Fruit fly (Drosophila melanogaster): Measurements from ENCODE around the gene mAChR-B.

dm6 chr3R:8120338-8120662 is 61.2 kb downstream of the mAChR-B start:
- peak; percentile 70 for TF ChIP-seq Snoo (tag; optimal IDR thresholded peaks at IDR 0.05)
- TF ChIP-seq gl (tag; optimal IDR thresholded peaks at IDR 0.05): no peak
- no peak for TF ChIP-seq Pif1A (GFP tag; optimal IDR thresholded peaks at IDR 0.05)
- TF ChIP-seq Pif1B (GFP tag; optimal IDR thresholded peaks at IDR 0.05): no peak
- TF ChIP-seq CG9948 (tag; optimal IDR thresholded peaks at IDR 0.05): no peak
- no peak for TF ChIP-seq D1 (tag; optimal IDR thresholded peaks at IDR 0.05)
- TF ChIP-seq rn (GFP tag; IDR thresholded peaks at IDR 0.05): no peak
- TF ChIP-seq EcR (GFP tag; optimal IDR thresholded peaks at IDR 0.05): no peak
- no peak for TF ChIP-seq fd96Ca (GFP tag; IDR thresholded peaks at IDR 0.05)
- TF ChIP-seq CG14655 (GFP tag; optimal IDR thresholded peaks at IDR 0.05): peak; percentile 8
- TF ChIP-seq CG4496 (GFP tag; IDR thresholded peaks at IDR 0.05): no peak
- no peak for TF ChIP-seq CG8159 (tag; optimal IDR thresholded peaks at IDR 0.05)
- TF ChIP-seq CG12605 (GFP tag; IDR thresholded peaks at IDR 0.05): no peak

Data from whole organism, pupa.